Fruit fly (Drosophila melanogaster) whole organism, embryonic: ENCODE data around the gene Nf-YC.

Source experiments
- Atf3 ChIP-seq: fragments of 200-800 bp; sonication (Bioruptor generic); optimal IDR thresholded peaks from 3 replicates; lab custom pipeline; 2016; ENCODE audit warnings: missing biosample characterization, missing genetic modification characterization
- Atf6 ChIP-seq: fragments of 200-800 bp; sonication (Bioruptor generic); IDR thresholded peaks from 2 replicates; pipeline ENCODE4 v1.3.6; 2022; ENCODE audit warnings: missing biosample characterization, missing genetic modification characterization
- Awh ChIP-seq: fragments of 200-800 bp; sonication (Bioruptor generic); IDR thresholded peaks from 2 replicates; pipeline ENCODE4, ENCODE4 v1.3.6; 2022; ENCODE audit warnings: missing biosample characterization, missing genetic modification characterization
- Bgb ChIP-seq: fragments of 200-800 bp; sonication (Bioruptor generic); IDR thresholded peaks from 2 replicates; pipeline ENCODE4 v1.3.6; 2022; ENCODE audit warnings: missing biosample characterization, missing genetic modification characterization; ENCODE audit not compliant: partially characterized antibody
- CG10366 ChIP-seq: fragments of 200-800 bp; sonication (Bioruptor generic); IDR thresholded peaks from 2 replicates; pipeline ENCODE4 v1.3.6; 2022; ENCODE audit warnings: missing biosample characterization, missing genetic modification characterization
- CG11398 ChIP-seq: fragments of 200-800 bp; sonication (Bioruptor generic); optimal IDR thresholded peaks from 2 replicates; lab custom pipeline; 2016; ENCODE audit warnings: missing biosample characterization, missing genetic modification characterization
- CG12391 ChIP-seq: fragments of 200-800 bp; sonication (Bioruptor generic); optimal IDR thresholded peaks from 3 replicates; lab custom pipeline; 2018; ENCODE audit warnings: missing biosample characterization, mild to moderate bottlenecking, missing genetic modification characterization, moderate library complexity
- CG13296 ChIP-seq: fragments of 200-800 bp; sonication (Bioruptor generic); optimal IDR thresholded peaks from 3 replicates; lab custom pipeline; 2018; ENCODE audit warnings: missing biosample characterization, mild to moderate bottlenecking, missing genetic modification characterization
- CG14014 ChIP-seq: fragments of 200-800 bp; sonication (Bioruptor generic); IDR thresholded peaks from 2 replicates; pipeline ENCODE4 v1.3.6; 2022; ENCODE audit warnings: missing biosample characterization, missing genetic modification characterization
- CG15269 ChIP-seq: fragments of 200-800 bp; sonication (Bioruptor generic); optimal IDR thresholded peaks from 2 replicates; lab custom pipeline; 2018; ENCODE audit warnings: missing biosample characterization, mild to moderate bottlenecking, missing genetic modification characterization, moderate library complexity
- CG17359 ChIP-seq: fragments of 200-800 bp; sonication (Bioruptor generic); optimal IDR thresholded peaks from 3 replicates; lab custom pipeline; 2018; ENCODE audit warnings: missing biosample characterization, mild to moderate bottlenecking, missing genetic modification characterization, moderate library complexity
- CG17568 ChIP-seq: fragments of 200-800 bp; sonication (Bioruptor generic); optimal IDR thresholded peaks from 2 replicates; lab custom pipeline; 2018; ENCODE audit warnings: missing biosample characterization, mild to moderate bottlenecking, missing genetic modification characterization, moderate library complexity
- CG18599 ChIP-seq: fragments of 200-800 bp; sonication (Bioruptor generic); optimal IDR thresholded peaks from 3 replicates; lab custom pipeline; 2017; ENCODE audit warnings: missing biosample characterization, missing genetic modification characterization, mild to moderate bottlenecking, moderate library complexity, missing genetic modification reagents
- CG18764 ChIP-seq: fragments of 200-800 bp; sonication (Bioruptor generic); optimal IDR thresholded peaks from 3 replicates; lab custom pipeline; 2016; ENCODE audit warnings: missing biosample characterization, missing genetic modification characterization
- CG2120 ChIP-seq: fragments of 200-800 bp; sonication (Bioruptor generic); optimal IDR thresholded peaks from 3 replicates; lab custom pipeline; 2016; ENCODE audit warnings: missing biosample characterization, missing genetic modification characterization
- CG2889 ChIP-seq: fragments of 200-800 bp; sonication (Bioruptor generic); IDR thresholded peaks from 3 replicates; pipeline ENCODE4 v1.3.6; 2022; ENCODE audit warnings: missing biosample characterization, missing genetic modification characterization
- CG42726 ChIP-seq: fragments of 200-800 bp; sonication (Bioruptor generic); IDR thresholded peaks from 2 replicates; pipeline ENCODE4 v1.3.6; 2022; ENCODE audit warnings: missing biosample characterization, missing genetic modification characterization; ENCODE audit not compliant: partially characterized antibody
- CG4360 ChIP-seq: fragments of 200-800 bp; sonication (Bioruptor generic); IDR thresholded peaks from 2 replicates; pipeline ENCODE4 v1.3.6; 2022; ENCODE audit warnings: missing biosample characterization, missing genetic modification characterization
- CG4424 ChIP-seq: fragments of 200-800 bp; sonication (Bioruptor generic); optimal IDR thresholded peaks from 3 replicates; lab custom pipeline; 2016; ENCODE audit warnings: missing biosample characterization, missing genetic modification characterization
- CG5953 ChIP-seq: fragments of 200-800 bp; sonication (Bioruptor generic); IDR thresholded peaks from 2 replicates; pipeline ENCODE4 v1.3.6; 2022; ENCODE audit warnings: missing biosample characterization, missing genetic modification characterization
- CG6689 ChIP-seq: fragments of 200-800 bp; sonication (Bioruptor generic); IDR thresholded peaks from 2 replicates; pipeline ENCODE4 v1.3.6; 2022; ENCODE audit warnings: missing biosample characterization, missing genetic modification characterization
- CG6791 ChIP-seq: fragments of 200-800 bp; sonication (Bioruptor generic); IDR thresholded peaks from 3 replicates; pipeline ENCODE4 v1.3.6; 2022; ENCODE audit warnings: missing biosample characterization, missing genetic modification characterization; ENCODE audit not compliant: partially characterized antibody
- CG6854 ChIP-seq: fragments of 200-800 bp; sonication (Bioruptor generic); optimal IDR thresholded peaks from 3 replicates; lab custom pipeline; 2017; ENCODE audit warnings: missing biosample characterization, mild to moderate bottlenecking, missing genetic modification characterization
- CG9817 ChIP-seq: fragments of 200-800 bp; sonication (Bioruptor generic); optimal IDR thresholded peaks from 2 replicates; lab custom pipeline; 2018; ENCODE audit warnings: missing biosample characterization, mild to moderate bottlenecking, missing genetic modification characterization, moderate library complexity
- CHES-1-like ChIP-seq: fragments of 200-800 bp; sonication (Bioruptor generic); optimal IDR thresholded peaks from 2 replicates; lab custom pipeline; 2016; ENCODE audit warnings: missing biosample characterization, missing genetic modification characterization
- Dip2 ChIP-seq: fragments of 200-800 bp; sonication (Bioruptor generic); IDR thresholded peaks from 2 replicates; pipeline ENCODE4 v1.3.6; 2022; ENCODE audit warnings: missing biosample characterization, missing genetic modification characterization
- Doc3 ChIP-seq: fragments of 200-800 bp; sonication (Bioruptor generic); IDR thresholded peaks from 3 replicates; pipeline ENCODE4 v1.3.6; 2022; ENCODE audit warnings: missing biosample characterization, missing genetic modification characterization; ENCODE audit not compliant: partially characterized antibody
- HLH3B ChIP-seq: fragments of 200-800 bp; sonication (Bioruptor generic); IDR thresholded peaks from 2 replicates; pipeline ENCODE4 v1.3.6; 2022; ENCODE audit warnings: missing biosample characterization, missing genetic modification characterization
- Hsf ChIP-seq: fragments of 200-800 bp; sonication (Bioruptor generic); optimal IDR thresholded peaks from 3 replicates; lab custom pipeline; 2016; ENCODE audit warnings: missing biosample characterization, missing genetic modification characterization
- Jarid2 ChIP-seq: fragments of 200-800 bp; sonication (Bioruptor generic); optimal IDR thresholded peaks from 3 replicates; lab custom pipeline; 2017; ENCODE audit warnings: mild to moderate bottlenecking, missing biosample characterization, missing genetic modification reagents, missing genetic modification characterization
- Mad ChIP-seq: fragments of 200-800 bp; sonication (Bioruptor generic); optimal IDR thresholded peaks from 2 replicates; lab custom pipeline; 2016; ENCODE audit warnings: missing biosample characterization, missing genetic modification characterization
- NC2α ChIP-seq: fragments of 200-800 bp; sonication (Bioruptor generic); optimal IDR thresholded peaks from 2 replicates; lab custom pipeline; 2016; ENCODE audit warnings: missing biosample characterization, missing genetic modification characterization
- Opbp ChIP-seq: fragments of 200-800 bp; sonication (Bioruptor generic); IDR thresholded peaks from 3 replicates; pipeline ENCODE4 v1.3.6; 2022; ENCODE audit warnings: missing biosample characterization, missing genetic modification characterization; ENCODE audit not compliant: partially characterized antibody
- PHDP ChIP-seq: fragments of 200-800 bp; sonication (Bioruptor generic); optimal IDR thresholded peaks from 3 replicates; lab custom pipeline; 2018; ENCODE audit warnings: missing biosample characterization, mild to moderate bottlenecking, missing genetic modification characterization, moderate library complexity
- Sin3A ChIP-seq: fragments of >200 bp; optimal IDR thresholded peaks from 2 replicates; lab custom pipeline; 2018
- Trl ChIP-seq, 3 experiments: fragments of >200 bp in 2 of 3; fragments of 200-800 bp in 1 of 3; sonication (Bioruptor generic) in 1 of 3; optimal IDR thresholded peaks; 2 replicates in 1 of 3; 3 replicates in 2 of 3; lab custom pipeline; 2016 to 2017; ENCODE audit warnings: missing biosample characterization in 1 of 3, missing genetic modification characterization in 1 of 3
- Vsx1 ChIP-seq: fragments of 200-800 bp; sonication (Bioruptor generic); optimal IDR thresholded peaks from 2 replicates; lab custom pipeline; 2017; ENCODE audit warnings: missing biosample characterization, mild to moderate bottlenecking, missing genetic modification characterization, missing genetic modification reagents
- abd-A ChIP-seq: fragments of 200-800 bp; sonication (Bioruptor generic); optimal IDR thresholded peaks from 3 replicates; lab custom pipeline; 2019; ENCODE audit warnings: missing biosample characterization, mild to moderate bottlenecking, missing genetic modification characterization, moderate library complexity
- aop ChIP-seq: fragments of 200-800 bp; sonication (Bioruptor generic); IDR thresholded peaks from 2 replicates; pipeline ENCODE4 v1.3.6; 2022; ENCODE audit warnings: missing biosample characterization, missing genetic modification characterization
- crol ChIP-seq: fragments of 200-800 bp; sonication (Bioruptor generic); IDR thresholded peaks from 2 replicates; pipeline ENCODE4 v1.3.6; 2022; ENCODE audit warnings: missing biosample characterization, missing genetic modification characterization
- fd64A ChIP-seq: fragments of 200-800 bp; sonication (Bioruptor generic); optimal IDR thresholded peaks from 3 replicates; lab custom pipeline; 2018; ENCODE audit warnings: missing biosample characterization, mild to moderate bottlenecking, missing genetic modification characterization
- gsb ChIP-seq: fragments of 200-800 bp; sonication (Bioruptor generic); IDR thresholded peaks from 2 replicates; pipeline ENCODE4 v1.3.6; 2022; ENCODE audit warnings: missing biosample characterization, missing genetic modification characterization
- insv ChIP-seq, 2 experiments: fragments of 200-800 bp; sonication (Bioruptor generic); optimal IDR thresholded peaks; 3 replicates each; lab custom pipeline; 2016 to 2018; ENCODE audit warnings: missing biosample characterization in 2 of 2, missing genetic modification characterization in 2 of 2
- mld ChIP-seq: fragments of 200-800 bp; sonication (Bioruptor generic); IDR thresholded peaks from 3 replicates; pipeline ENCODE4 v1.3.6; 2022; ENCODE audit warnings: missing biosample characterization, missing genetic modification characterization; ENCODE audit not compliant: partially characterized antibody
- odd ChIP-seq: fragments of 200-800 bp; sonication (Bioruptor generic); optimal IDR thresholded peaks from 2 replicates; lab custom pipeline; 2017; ENCODE audit warnings: missing biosample characterization, mild to moderate bottlenecking, missing genetic modification characterization
- pfk ChIP-seq: fragments of 200-800 bp; sonication (Bioruptor generic); optimal IDR thresholded peaks from 2 replicates; lab custom pipeline; 2018; ENCODE audit warnings: missing biosample characterization, mild to moderate bottlenecking, missing genetic modification characterization, moderate library complexity
- rib ChIP-seq: fragments of 200-800 bp; sonication (Bioruptor generic); IDR thresholded peaks from 2 replicates; pipeline ENCODE4 v1.3.6; 2022; ENCODE audit warnings: missing biosample characterization, missing genetic modification characterization
- sr ChIP-seq: fragments of 200-800 bp; sonication (Bioruptor generic); IDR thresholded peaks from 3 replicates; pipeline ENCODE4 v1.3.6; 2022; ENCODE audit warnings: missing biosample characterization, missing genetic modification characterization
- trh ChIP-seq: fragments of 200-800 bp; sonication (Bioruptor generic); optimal IDR thresholded peaks from 2 replicates; lab custom pipeline; 2016; ENCODE audit warnings: missing biosample characterization, missing genetic modification characterization
- zf30C ChIP-seq: fragments of 200-800 bp; sonication (Bioruptor generic); optimal IDR thresholded peaks from 3 replicates; lab custom pipeline; 2018; ENCODE audit warnings: missing biosample characterization, mild to moderate bottlenecking, missing genetic modification characterization

Nf-YC gene

dm6 chrX:6803312-6803794 is 17.4 kb downstream of the Nf-YC start, which contains the start of the genes C3G and pod1 (continued):
- peak; percentile 97 for TF ChIP-seq mld (GFP tag; lab: Robert Waterston, UW)
- no peak for TF ChIP-seq CG5953 (GFP tag; lab: Robert Waterston, UW)
- peak; percentile 28 for TF ChIP-seq PHDP (tag; lab: Kevin White, UChicago)
- TF ChIP-seq odd (GFP tag; lab: Kevin White, UChicago) = no peak
- TF ChIP-seq Vsx1 = peak; percentile 16
- TF ChIP-seq Dip2 (GFP tag; lab: Robert Waterston, UW) = no peak
- no peak for TF ChIP-seq pfk (GFP tag; lab: Kevin White, UChicago)
- TF ChIP-seq CHES-1-like (GFP tag; lab: Kevin White, UChicago) = peak; percentile 70
- no peak for TF ChIP-seq Atf6 (GFP tag; lab: Robert Waterston, UW)
- TF ChIP-seq CG2120 (GFP tag; lab: Kevin White, UChicago) = peak; percentile 53
- TF ChIP-seq CG17568 (GFP tag; lab: Kevin White, UChicago) = no peak
- TF ChIP-seq NC2α (GFP tag; lab: Kevin White, UChicago) = no peak
- TF ChIP-seq CG18764 (GFP tag; lab: Kevin White, UChicago) = no peak
- no peak for TF ChIP-seq HLH3B
- TF ChIP-seq CG15269 (tag; lab: Kevin White, UChicago) = no peak
- peak; percentile 43 for TF ChIP-seq Hsf
- TF ChIP-seq Jarid2 = peak; percentile 19
- peak; percentile 30 for TF ChIP-seq CG4424 (GFP tag; lab: Kevin White, UChicago)
- TF ChIP-seq abd-A = peak; percentile 11
- TF ChIP-seq Awh (GFP tag; lab: Robert Waterston, UW) = no peak
- no peak for TF ChIP-seq CG10366 (GFP tag; lab: Robert Waterston, UW)
- no peak for TF ChIP-seq CG6854 (GFP tag; lab: Kevin White, UChicago)
- no peak for TF ChIP-seq CG6689 (GFP tag; lab: Robert Waterston, UW)
- TF ChIP-seq Bgb = peak; percentile 99
- TF ChIP-seq rib = peak; percentile 67; the same call in 1 of the 2 replicates
- TF ChIP-seq sr (GFP tag; lab: Robert Waterston, UW) = no peak
- no peak for TF ChIP-seq CG11398 (GFP tag; lab: Kevin White, UChicago)
- TF ChIP-seq CG2889 = no peak
- no peak for TF ChIP-seq Atf3
- TF ChIP-seq CG42726 (GFP tag; lab: Robert Waterston, UW) = peak; percentile 99
- peak; percentile 99 for TF ChIP-seq CG6791
- peak; percentile 57 for TF ChIP-seq CG4360 (GFP tag; lab: Robert Waterston, UW)
- TF ChIP-seq Opbp (GFP tag; lab: Robert Waterston, UW) = peak; percentile 99
- TF ChIP-seq CG12391 (tag; lab: Kevin White, UChicago) = peak; percentile 58
- TF ChIP-seq CG17359 (tag; lab: Kevin White, UChicago) = no peak
- TF ChIP-seq CG18599 (GFP tag; lab: Kevin White, UChicago) = no peak

DNA sequence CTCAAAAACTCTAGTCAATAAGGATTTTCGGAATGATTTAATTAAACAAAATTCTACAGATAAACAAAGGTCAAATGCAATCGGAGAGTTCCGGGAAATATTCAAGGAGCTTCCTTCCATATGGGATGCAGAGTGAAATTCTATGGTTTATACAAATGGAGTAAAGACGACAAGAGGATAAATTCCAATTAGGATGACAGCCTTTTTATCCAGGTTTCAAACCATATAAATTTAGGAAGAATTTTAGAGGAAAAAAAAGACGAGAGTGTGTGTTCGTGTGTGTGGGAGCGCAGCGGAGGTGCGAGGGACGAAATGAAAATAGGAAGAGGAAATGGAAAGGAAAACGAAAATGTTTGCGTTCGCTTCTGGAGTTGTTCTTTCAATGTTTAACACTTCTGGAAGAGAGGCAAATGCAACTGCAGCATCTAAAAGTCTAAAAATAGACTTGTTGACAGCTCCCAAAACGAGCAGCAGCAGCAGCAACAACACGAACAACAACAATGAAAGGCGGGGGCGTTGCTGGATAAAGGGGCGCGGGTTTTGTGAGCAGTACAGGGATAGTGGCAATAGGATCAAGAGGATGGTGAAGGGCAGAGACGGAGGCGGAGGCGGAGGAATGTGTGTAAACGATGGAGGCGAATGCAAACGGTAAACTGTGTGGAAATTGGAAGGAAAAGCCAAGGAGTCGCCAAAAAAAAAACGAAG is 18.2 kb downstream of the Nf-YC start:
- TF ChIP-seq Trl (optimal IDR thresholded peaks at IDR 0.05; lab: Kevin White, UChicago) = no peak
- TF ChIP-seq Trl (GFP tag; optimal IDR thresholded peaks at IDR 0.05; lab: Kevin White, UChicago) = no peak
- no peak for TF ChIP-seq CG14014
- TF ChIP-seq aop (GFP tag; lab: Robert Waterston, UW) = 0 out of 2 replicates have a peak, but pooled peaks have one; percentile 50
- no peak for TF ChIP-seq Doc3
- no peak for TF ChIP-seq Sin3A
- no peak for TF ChIP-seq Mad (GFP tag; lab: Kevin White, UChicago)
- no peak for TF ChIP-seq CG13296 (GFP tag; lab: Kevin White, UChicago)
- TF ChIP-seq fd64A (GFP tag; lab: Kevin White, UChicago) = no peak
- peak; percentile 95 for TF ChIP-seq crol
- TF ChIP-seq gsb (GFP tag; lab: Robert Waterston, UW) = no peak
- peak; percentile 51; the same call in 2 of the 3 replicates for TF ChIP-seq sr (GFP tag; lab: Robert Waterston, UW)
- TF ChIP-seq CG6791 = no peak
- peak; percentile 18 for TF ChIP-seq zf30C
- TF ChIP-seq trh (GFP tag; lab: Kevin White, UChicago) = no peak
- peak; percentile 86 to 97 for TF ChIP-seq insv (GFP tag; optimal IDR thresholded peaks at IDR 0.05; lab: Kevin White, UChicago)
- no peak for TF ChIP-seq CG9817 (tag; lab: Kevin White, UChicago)
- TF ChIP-seq CG17359 (tag; lab: Kevin White, UChicago) = no peak
